Worm (Caenorhabditis elegans): ENCODE data around the gene Y47C4A.1.
"Not testable (repeated sequence)": the region's sequence is repeated elsewhere in the genome, so short reads cannot be mapped to it uniquely, and the experiment has no call there.

Y47C4A.1 gene

ce11 chrX:286116-286515 is at the start of gene Y47C4A.1:
Gene Y47C4A.1, minus strand, starts transcription at chrX:286216.
- not testable (repeated sequence) for TF ChIP-seq aly-2 (tag; optimal IDR thresholded peaks at IDR 0.05); snu-23 (GFP tag; optimal IDR thresholded peaks at IDR 0.05); dsc-1 (tag; optimal IDR thresholded peaks at IDR 0.05)

DNA sequence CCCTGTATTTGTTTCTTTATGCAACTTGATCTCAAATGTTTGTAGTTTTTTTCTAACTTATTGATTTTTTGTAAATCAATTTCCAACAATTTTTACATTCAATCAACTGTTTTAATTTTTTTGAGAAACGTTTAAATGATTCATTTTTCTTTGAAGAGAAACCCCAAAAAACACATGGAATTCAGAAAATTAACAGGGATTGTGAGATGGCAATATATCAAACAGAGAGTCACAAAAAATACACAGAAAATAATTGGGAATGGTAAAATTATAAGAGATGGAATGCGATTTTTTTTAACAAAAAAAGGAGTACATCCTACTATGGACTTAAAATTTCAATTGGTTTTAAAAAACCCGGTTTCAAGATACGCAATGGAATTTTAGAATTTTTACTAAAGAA is 48.4 kb upstream of the Y47C4A.1 start:
- TF ChIP-seq ztf-4 (tag; optimal IDR thresholded peaks at IDR 0.05), result no peak
- no peak for TF ChIP-seq nhr-11 (tag; optimal IDR thresholded peaks at IDR 0.05)
- no peak for TF ChIP-seq unc-30 (tag; optimal IDR thresholded peaks at IDR 0.05)
- no peak for TF ChIP-seq C04F5.9 (tag; optimal IDR thresholded peaks at IDR 0.05)
- TF ChIP-seq unc-98 (GFP tag; IDR thresholded peaks at IDR 0.05), result no peak
- no peak for TF ChIP-seq nhr-77 (tag; optimal IDR thresholded peaks at IDR 0.05)
- TF ChIP-seq tbx-2 (tag; optimal IDR thresholded peaks at IDR 0.05), result no peak
- TF ChIP-seq ama-1 (optimal IDR thresholded peaks at IDR 0.05), result no peak
- TF ChIP-seq lsy-2 (tag; optimal IDR thresholded peaks at IDR 0.05), result no peak
- no peak for TF ChIP-seq nhr-90 (tag; optimal IDR thresholded peaks at IDR 0.05; ENCODE audit: poor library complexity)
- TF ChIP-seq Y116A8C.19 (tag; optimal IDR thresholded peaks at IDR 0.05; ENCODE audit: borderline replicate concordance), result no peak
- TF ChIP-seq ces-1 (GFP tag; optimal IDR thresholded peaks at IDR 0.05), result no peak
- no peak for TF ChIP-seq xbp-1 (tag; optimal IDR thresholded peaks at IDR 0.05)
- no peak for TF ChIP-seq blmp-1 (tag; optimal IDR thresholded peaks at IDR 0.05)
- no peak for TF ChIP-seq grh-1 (GFP tag; IDR thresholded peaks at IDR 0.05)

ce11 chrX:332643-333042 is 46.6 kb upstream of the Y47C4A.1 start:
- TF ChIP-seq lin-39 (tag; optimal IDR thresholded peaks at IDR 0.05) (no peak), dsc-1 (tag; optimal IDR thresholded peaks at IDR 0.05) (no peak), nhr-71 (tag; optimal IDR thresholded peaks at IDR 0.05) (no peak), mdl-1 (tag; optimal IDR thresholded peaks at IDR 0.05) (no peak), tbx-2 (tag; optimal IDR thresholded peaks at IDR 0.05) (no peak), alr-1 (tag; optimal IDR thresholded peaks at IDR 0.05; ENCODE audit: borderline replicate concordance) (no peak), ceh-88 (GFP tag; IDR thresholded peaks at IDR 0.05) (no peak), aha-1 (tag; optimal IDR thresholded peaks at IDR 0.05) (no peak), unc-30 (tag; optimal IDR thresholded peaks at IDR 0.05) (no peak)

ce11 chrX:328736-329135 is 42.7 kb upstream of the Y47C4A.1 start:
- TF ChIP-seq pax-3 (tag; optimal IDR thresholded peaks at IDR 0.05) (no peak), C34B4.2 (tag; optimal IDR thresholded peaks at IDR 0.05) (no peak), nhr-90 (tag; optimal IDR thresholded peaks at IDR 0.05; ENCODE audit: poor library complexity) (no peak), zag-1 (tag; optimal IDR thresholded peaks at IDR 0.05) (no peak), lir-3 (tag; optimal IDR thresholded peaks at IDR 0.05; ENCODE audit: poor library complexity) (no peak), tlp-1 (tag; optimal IDR thresholded peaks at IDR 0.05) (no peak), mdl-1 (tag; optimal IDR thresholded peaks at IDR 0.05) (no peak), pqm-1 (tag; optimal IDR thresholded peaks at IDR 0.05) (no peak), lin-35 (GFP tag; optimal IDR thresholded peaks at IDR 0.05) (no peak), mef-2 (tag; optimal IDR thresholded peaks at IDR 0.05) (no peak), efl-1 (optimal IDR thresholded peaks at IDR 0.05) (no peak), efl-1 (GFP tag; optimal IDR thresholded peaks at IDR 0.05 in 1 of 2) (no peak), ceh-82 (tag; optimal IDR thresholded peaks at IDR 0.05) (no peak), nhr-12 (tag; optimal IDR thresholded peaks at IDR 0.05) (no peak), irx-1 (tag; optimal IDR thresholded peaks at IDR 0.05) (no peak), lin-14 (GFP tag; optimal IDR thresholded peaks at IDR 0.05) (no peak), ceh-88 (GFP tag; IDR thresholded peaks at IDR 0.05) (no peak), unc-98 (GFP tag; IDR thresholded peaks at IDR 0.05) (no peak), sox-4 (tag; optimal IDR thresholded peaks at IDR 0.05) (no peak)

All from whole organism, L1 larva.